Worm (Caenorhabditis elegans) whole organism, L1 larva: ENCODE data around the gene ccd-5.
A peak's percentile ranks its signal among the peaks of the same experiment; 100 is the strongest.

Experiments
- C04F5.9 ChIP-seq: sonication (generic microtip); optimal IDR thresholded peaks from 2 replicates; lab custom pipeline; 2016; ENCODE audit warnings: missing genetic modification characterization, missing compliant biosample characterization
- C34B4.2 ChIP-seq: sonication (generic microtip); optimal IDR thresholded peaks from 2 replicates; lab custom pipeline; 2017; ENCODE audit warnings: mild to moderate bottlenecking, missing genetic modification characterization, missing compliant biosample characterization
- F16B12.6 ChIP-seq: fragments of 150-350 bp; optimal IDR thresholded peaks from 2 replicates; lab custom pipeline; 2014; ENCODE audit warnings: missing biosample characterization, missing genetic modification characterization
- Y116A8C.19 ChIP-seq: sonication (generic microtip); optimal IDR thresholded peaks from 2 replicates; lab custom pipeline; 2016; ENCODE audit warnings: missing compliant biosample characterization, missing genetic modification characterization, borderline replicate concordance
- aly-2 ChIP-seq: fragments of 150-350 bp; optimal IDR thresholded peaks from 2 replicates; lab custom pipeline; 2014; ENCODE audit warnings: missing biosample characterization, missing genetic modification characterization
- ama-1 ChIP-seq: fragments of 150-350 bp; optimal IDR thresholded peaks from 2 replicates; lab custom pipeline; 2014
- ceh-63 ChIP-seq: fragments of 200-800 bp; sonication (Bioruptor generic); optimal IDR thresholded peaks from 2 replicates; lab custom pipeline; 2018; ENCODE audit warnings: mild to moderate bottlenecking, missing genetic modification characterization, missing compliant biosample characterization
- ceh-82 ChIP-seq, 3 experiments: fragments of 150-350 bp in 1 of 3; sonication (generic microtip) in 2 of 3; optimal IDR thresholded peaks; 2 replicates each; lab custom pipeline; 2014 to 2017; ENCODE audit warnings: missing biosample characterization in 3 of 3, missing genetic modification characterization in 3 of 3
- ceh-88 ChIP-seq: fragments of 200-800 bp; sonication (Bioruptor generic); IDR thresholded peaks from 2 replicates; pipeline ENCODE4 v1.3.6; 2022; ENCODE audit warnings: missing genetic modification characterization, missing compliant biosample characterization
- ceh-90 ChIP-seq: sonication (generic microtip); optimal IDR thresholded peaks from 2 replicates; lab custom pipeline; 2016; ENCODE audit warnings: missing genetic modification characterization, missing compliant biosample characterization
- efl-1 ChIP-seq, 4 experiments: fragments of 150-350 bp; optimal IDR thresholded peaks in 3 of 4; peaks in 1 of 4; 1 replicate in 1 of 4; 2 replicates in 3 of 4; lab custom pipeline; 2014; ENCODE audit warnings: missing biosample characterization in 2 of 4, missing genetic modification characterization in 2 of 4, missing genetic modification reagents in 2 of 4
- efl-3 ChIP-seq: fragments of 200-800 bp; sonication (Bioruptor generic); optimal IDR thresholded peaks from 2 replicates; lab custom pipeline; 2018; ENCODE audit warnings: mild to moderate bottlenecking, missing genetic modification characterization, missing compliant biosample characterization
- elt-2 ChIP-seq: sonication (generic microtip); optimal IDR thresholded peaks from 2 replicates; lab custom pipeline; 2016; ENCODE audit warnings: missing genetic modification characterization, mild to moderate bottlenecking, inconsistent platforms, missing compliant biosample characterization, missing genetic modification reagents
- elt-3 ChIP-seq, 6 experiments: fragments of 150-350 bp in 1 of 6; sonication (generic microtip); optimal IDR thresholded peaks; 2 replicates each; lab custom pipeline; 2017 to 2018; ENCODE audit warnings: missing biosample characterization in 6 of 6, missing genetic modification characterization in 6 of 6, inconsistent platforms in 1 of 6
- ets-5 ChIP-seq: fragments of 200-800 bp; sonication (Bioruptor generic); IDR thresholded peaks from 2 replicates; pipeline ENCODE4 v1.3.6; 2022; ENCODE audit warnings: missing genetic modification characterization, missing compliant biosample characterization
- fkh-10 ChIP-seq: sonication (generic microtip); optimal IDR thresholded peaks from 2 replicates; lab custom pipeline; 2017; ENCODE audit warnings: missing biosample characterization, missing genetic modification reagents, missing genetic modification characterization
- fos-1 ChIP-seq: fragments of 150-350 bp; optimal IDR thresholded peaks from 2 replicates; lab custom pipeline; 2014; ENCODE audit warnings: missing biosample characterization, missing genetic modification characterization
- grh-1 ChIP-seq: fragments of 200-800 bp; sonication (Bioruptor generic); IDR thresholded peaks from 2 replicates; pipeline ENCODE4 v1.3.6; 2022; ENCODE audit warnings: missing genetic modification reagents, missing genetic modification characterization, missing compliant biosample characterization
- hlh-4 ChIP-seq: sonication (generic microtip); optimal IDR thresholded peaks from 2 replicates; lab custom pipeline; 2016; ENCODE audit warnings: mild to moderate bottlenecking, missing genetic modification characterization, missing compliant biosample characterization
- irx-1 ChIP-seq: sonication (generic microtip); optimal IDR thresholded peaks from 2 replicates; lab custom pipeline; 2016; ENCODE audit warnings: missing genetic modification characterization, missing compliant biosample characterization
- isw-1 ChIP-seq: fragments of 200-800 bp; sonication (Bioruptor generic); IDR thresholded peaks from 2 replicates; pipeline ENCODE4 v1.3.6; 2022; ENCODE audit warnings: missing genetic modification characterization, missing compliant biosample characterization
- lin-13 ChIP-seq: fragments of 150-350 bp; optimal IDR thresholded peaks from 2 replicates; lab custom pipeline; 2014; ENCODE audit warnings: missing biosample characterization, missing genetic modification reagents, missing genetic modification characterization
- lin-35 ChIP-seq, 2 experiments: fragments of 150-350 bp; optimal IDR thresholded peaks; 2 replicates each; lab custom pipeline; 2014; ENCODE audit warnings: missing biosample characterization in 2 of 2, missing genetic modification characterization in 2 of 2, missing genetic modification reagents in 2 of 2
- lin-39 ChIP-seq: fragments of 150-350 bp; optimal IDR thresholded peaks from 2 replicates; lab custom pipeline; 2014; ENCODE audit warnings: missing biosample characterization, missing genetic modification reagents, missing genetic modification characterization
- lir-3 ChIP-seq: sonication (generic microtip); optimal IDR thresholded peaks from 2 replicates; lab custom pipeline; 2016; ENCODE audit warnings: mild to moderate bottlenecking, missing genetic modification characterization, moderate library complexity, missing compliant biosample characterization; ENCODE audit not compliant: poor library complexity
- lsy-2 ChIP-seq, 2 experiments: fragments of 150-350 bp; optimal IDR thresholded peaks; 2 replicates each; lab custom pipeline; 2014; ENCODE audit warnings: missing biosample characterization in 2 of 2, missing genetic modification characterization in 2 of 2
- mab-9 ChIP-seq: fragments of 200-800 bp; sonication (Bioruptor generic); IDR thresholded peaks from 2 replicates; pipeline ENCODE4 v1.3.6; 2022; ENCODE audit warnings: missing genetic modification reagents, missing genetic modification characterization, missing compliant biosample characterization
- mef-2 ChIP-seq: fragments of 150-350 bp; optimal IDR thresholded peaks from 2 replicates; lab custom pipeline; 2014; ENCODE audit warnings: missing biosample characterization, missing genetic modification characterization
- mep-1 ChIP-seq: fragments of 150-350 bp; optimal IDR thresholded peaks from 2 replicates; lab custom pipeline; 2014; ENCODE audit warnings: missing biosample characterization, missing genetic modification characterization
- nhr-20 ChIP-seq: sonication (generic microtip); optimal IDR thresholded peaks from 2 replicates; lab custom pipeline; 2016; ENCODE audit warnings: mild to moderate bottlenecking, missing genetic modification characterization, missing compliant biosample characterization
- nhr-237 ChIP-seq: fragments of 150-350 bp; optimal IDR thresholded peaks from 2 replicates; lab custom pipeline; 2014; ENCODE audit warnings: missing biosample characterization, missing genetic modification characterization
- nhr-28 ChIP-seq: fragments of 150-350 bp; optimal IDR thresholded peaks from 2 replicates; lab custom pipeline; 2014; ENCODE audit warnings: missing biosample characterization, missing genetic modification characterization
- nhr-71 ChIP-seq: sonication (generic microtip); optimal IDR thresholded peaks from 2 replicates; lab custom pipeline; 2016; ENCODE audit warnings: mild to moderate bottlenecking, missing genetic modification characterization, moderate library complexity, missing compliant biosample characterization
- nhr-76 ChIP-seq: sonication (generic microtip); optimal IDR thresholded peaks from 2 replicates; lab custom pipeline; 2017; ENCODE audit warnings: missing biosample characterization, missing genetic modification characterization
- nhr-77 ChIP-seq: fragments of 150-350 bp; optimal IDR thresholded peaks from 2 replicates; lab custom pipeline; 2014; ENCODE audit warnings: missing biosample characterization, missing genetic modification characterization
- nhr-84 ChIP-seq: sonication (generic microtip); optimal IDR thresholded peaks from 2 replicates; lab custom pipeline; 2017; ENCODE audit warnings: missing biosample characterization, missing genetic modification characterization
- nhr-85 ChIP-seq: sonication (generic microtip); peaks from one replicate; lab custom pipeline; 2016; ENCODE audit warnings: missing genetic modification characterization, inconsistent platforms, missing compliant biosample characterization
- nhr-90 ChIP-seq: sonication (generic microtip); optimal IDR thresholded peaks from 2 replicates; lab custom pipeline; 2016; ENCODE audit warnings: mild to moderate bottlenecking, missing genetic modification characterization, missing compliant biosample characterization; ENCODE audit not compliant: poor library complexity
- pag-3 ChIP-seq: sonication (generic microtip); optimal IDR thresholded peaks from 2 replicates; lab custom pipeline; 2017; ENCODE audit warnings: missing genetic modification characterization, mild to moderate bottlenecking, missing compliant biosample characterization, antibody characterized with exemption, borderline replicate concordance; ENCODE audit not compliant: insufficient read depth
- pqm-1 ChIP-seq: sonication (generic microtip); optimal IDR thresholded peaks from 3 replicates; lab custom pipeline; 2017; ENCODE audit warnings: missing biosample characterization, missing genetic modification characterization
- skn-1 ChIP-seq: fragments of 150-350 bp; optimal IDR thresholded peaks from 2 replicates; lab custom pipeline; 2014; ENCODE audit warnings: missing biosample characterization, missing genetic modification characterization
- snu-23 ChIP-seq: sonication (generic microtip); optimal IDR thresholded peaks from 2 replicates; lab custom pipeline; 2016; ENCODE audit warnings: missing genetic modification characterization, missing compliant biosample characterization
- sox-4 ChIP-seq: sonication (generic microtip); optimal IDR thresholded peaks from 2 replicates; lab custom pipeline; 2016; ENCODE audit warnings: missing genetic modification characterization, missing compliant biosample characterization
- sup-37 ChIP-seq: fragments of 200-800 bp; sonication (Bioruptor generic); optimal IDR thresholded peaks from 2 replicates; lab custom pipeline; 2018; ENCODE audit warnings: mild to moderate bottlenecking, missing genetic modification characterization, missing compliant biosample characterization
- swsn-7 ChIP-seq: sonication (generic microtip); optimal IDR thresholded peaks from 2 replicates; lab custom pipeline; 2016; ENCODE audit warnings: missing genetic modification characterization, missing compliant biosample characterization
- tbx-2 ChIP-seq: sonication (generic microtip); optimal IDR thresholded peaks from 2 replicates; lab custom pipeline; 2016; ENCODE audit warnings: missing genetic modification characterization, missing compliant biosample characterization
- unc-62 ChIP-seq: fragments of 150-350 bp; optimal IDR thresholded peaks from 2 replicates; lab custom pipeline; 2014; ENCODE audit warnings: missing biosample characterization, missing genetic modification reagents, missing genetic modification characterization
- unc-86 ChIP-seq: sonication (generic microtip); optimal IDR thresholded peaks from 2 replicates; lab custom pipeline; 2016; ENCODE audit warnings: missing genetic modification characterization, missing compliant biosample characterization
- vab-15 ChIP-seq: sonication (generic microtip); optimal IDR thresholded peaks from 2 replicates; lab custom pipeline; 2017; ENCODE audit warnings: missing genotype, mild to moderate bottlenecking, missing genetic modification characterization, missing compliant biosample characterization
- xbp-1 ChIP-seq: sonication (generic microtip); optimal IDR thresholded peaks from 2 replicates; lab custom pipeline; 2016; ENCODE audit warnings: missing genetic modification characterization, missing compliant biosample characterization
- zip-4 ChIP-seq: fragments of 200-800 bp; sonication (Bioruptor generic); optimal IDR thresholded peaks from 2 replicates; lab custom pipeline; 2018; ENCODE audit warnings: mild to moderate bottlenecking, missing genetic modification characterization, moderate library complexity, missing compliant biosample characterization
- ztf-11 ChIP-seq, 2 experiments: sonication (generic microtip); optimal IDR thresholded peaks; 2 replicates each; lab custom pipeline; 2016 to 2017; ENCODE audit warnings: missing genetic modification characterization in 2 of 2, missing biosample characterization in 1 of 2, missing compliant biosample characterization in 1 of 2

ccd-5 gene

DNA sequence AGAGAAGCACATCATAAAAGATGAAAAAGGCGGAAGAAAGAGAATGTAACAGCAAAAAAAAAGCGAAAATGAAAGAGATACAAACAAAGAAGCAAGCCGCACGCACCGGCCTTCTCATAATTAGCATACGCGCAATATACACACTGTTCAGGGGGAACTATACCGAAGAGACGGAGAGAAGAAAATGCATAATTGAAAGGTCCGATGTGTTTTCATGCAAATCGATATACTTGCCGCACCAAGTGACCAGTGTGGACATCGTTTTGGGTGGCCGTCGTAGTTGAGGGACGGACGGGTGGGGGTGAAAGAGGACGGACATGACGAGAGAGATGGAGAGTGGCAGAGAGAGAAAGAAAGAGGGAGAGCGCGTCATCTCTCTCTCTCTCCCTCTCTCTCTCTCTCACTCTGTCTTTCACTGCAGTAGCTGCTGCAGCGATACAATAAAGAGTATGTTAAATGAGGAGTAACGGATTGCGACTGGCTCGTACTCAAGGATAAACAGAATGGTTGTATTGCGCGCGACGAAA, 36.1 kb downstream of the ccd-5 start:
- peak; percentile 88 for TF ChIP-seq tbx-2 (tag; lab: Kevin White, UChicago)
- no peak for TF ChIP-seq efl-3 (GFP tag; lab: Kevin White, UChicago)
- TF ChIP-seq nhr-90 = peak; percentile 75
- TF ChIP-seq nhr-84 = no peak
- TF ChIP-seq efl-1 (optimal IDR thresholded peaks at IDR 0.05; lab: Kevin White, UChicago) = peak; percentile 64 to 77
- TF ChIP-seq efl-1 (GFP tag; optimal IDR thresholded peaks at IDR 0.05 in 1 of 2; lab: Kevin White, UChicago) = peak in 1 of 2 experiments; percentile 94
- peak; percentile 92 for TF ChIP-seq snu-23 (GFP tag; lab: Kevin White, UChicago)
- peak; percentile 95 for TF ChIP-seq nhr-71 (tag; lab: Kevin White, UChicago)
- no peak for TF ChIP-seq nhr-28 (tag; lab: Kevin White, UChicago)
- peak; percentile 81 for TF ChIP-seq fos-1 (tag; lab: Kevin White, UChicago)
- peak; percentile 85 for TF ChIP-seq fkh-10 (GFP tag; lab: Kevin White, UChicago)
- peak; percentile 79 for TF ChIP-seq mep-1
- TF ChIP-seq unc-62 (GFP tag; lab: Kevin White, UChicago) = no peak
- no peak for TF ChIP-seq nhr-76 (tag; lab: Kevin White, UChicago)
- TF ChIP-seq lir-3 (tag; lab: Kevin White, UChicago) = peak; percentile 92
- TF ChIP-seq ztf-11 (tag; optimal IDR thresholded peaks at IDR 0.05; lab: Kevin White, UChicago) = peak in 1 of 2 experiments; percentile 79
- no peak for TF ChIP-seq ets-5 (GFP tag; lab: Robert Waterston, UW)
- peak; percentile 84 for TF ChIP-seq unc-86 (tag; lab: Kevin White, UChicago)
- no peak for TF ChIP-seq pqm-1
- TF ChIP-seq ama-1 (lab: Kevin White, UChicago) = no peak
- TF ChIP-seq ceh-90 (tag; lab: Kevin White, UChicago) = no peak
- TF ChIP-seq ceh-88 = peak; percentile 25; the same call in 1 of the 2 replicates
- TF ChIP-seq C04F5.9 (tag; lab: Kevin White, UChicago) = peak; percentile 56
- TF ChIP-seq irx-1 (tag; lab: Kevin White, UChicago) = peak; percentile 51
- TF ChIP-seq skn-1 (tag; lab: Kevin White, UChicago) = peak; percentile 98
- peak in 1 of 6 experiments; percentile 42 for TF ChIP-seq elt-3 (tag; optimal IDR thresholded peaks at IDR 0.05; lab: Kevin White, UChicago)
- peak; percentile 67 for TF ChIP-seq lin-13 (GFP tag; lab: Kevin White, UChicago)
- peak; percentile 49 for TF ChIP-seq nhr-237 (tag; lab: Kevin White, UChicago)
- TF ChIP-seq lsy-2 (tag; optimal IDR thresholded peaks at IDR 0.05; lab: Kevin White, UChicago) = peak; percentile 75 to 87
- TF ChIP-seq F16B12.6 (tag; lab: Kevin White, UChicago) = no peak
- peak; percentile 88 for TF ChIP-seq swsn-7 (tag; lab: Kevin White, UChicago)
- peak; percentile 37 for TF ChIP-seq zip-4 (GFP tag; lab: Kevin White, UChicago)
- peak; percentile 74 for TF ChIP-seq sup-37 (GFP tag; lab: Kevin White, UChicago)
- TF ChIP-seq hlh-4 (tag; lab: Kevin White, UChicago) = no peak
- TF ChIP-seq grh-1 = peak; percentile 64
- no peak for TF ChIP-seq elt-2 (tag; lab: Kevin White, UChicago)
- no peak for TF ChIP-seq pag-3 (tag; lab: Kevin White, UChicago)
- no peak for TF ChIP-seq sox-4
- TF ChIP-seq lin-35 (GFP tag; optimal IDR thresholded peaks at IDR 0.05; lab: Kevin White, UChicago) = peak; percentile 55 to 74
- no peak for TF ChIP-seq mef-2
- TF ChIP-seq nhr-77 = peak; percentile 85
- peak; percentile 66; the same call in 1 of the 2 replicates for TF ChIP-seq mab-9 (GFP tag; lab: Robert Waterston, UW)
- TF ChIP-seq ceh-82 (tag; optimal IDR thresholded peaks at IDR 0.05; lab: Kevin White, UChicago) = peak; percentile 83 to 89 (median 86)
- peak; percentile 44 for TF ChIP-seq isw-1
- TF ChIP-seq aly-2 = peak; percentile 15
- no peak for TF ChIP-seq Y116A8C.19 (tag; lab: Kevin White, UChicago)
- no peak for TF ChIP-seq ceh-63 (GFP tag; lab: Kevin White, UChicago)
- peak; percentile 88 for TF ChIP-seq nhr-20 (tag; lab: Kevin White, UChicago)
- peak; percentile 55 for TF ChIP-seq lin-39 (tag; lab: Kevin White, UChicago)
- no peak for TF ChIP-seq C34B4.2
- peak; percentile 83 for TF ChIP-seq xbp-1
- TF ChIP-seq vab-15 = no peak
- TF ChIP-seq nhr-85 (tag; lab: Kevin White, UChicago) = peak; percentile 95
